Worm (Caenorhabditis elegans) whole organism, young adult: ENCODE data around the gene zgpa-1.

ENCODE experiments used
- B0261.1 ChIP-seq: sonication (generic microtip); optimal IDR thresholded peaks from 2 replicates; lab custom pipeline; 2016; ENCODE audit warnings: mild to moderate bottlenecking, missing genetic modification characterization, moderate library complexity, missing compliant biosample characterization
- F10E7.11 ChIP-seq: sonication (generic microtip); optimal IDR thresholded peaks from 2 replicates; lab custom pipeline; 2017; ENCODE audit warnings: mild to moderate bottlenecking, missing genetic modification characterization, moderate library complexity, missing compliant biosample characterization
- F22D6.2 ChIP-seq: sonication (generic microtip); optimal IDR thresholded peaks from 2 replicates; lab custom pipeline; 2016; ENCODE audit warnings: mild to moderate bottlenecking, missing genetic modification characterization, missing compliant biosample characterization
- F23B12.7 ChIP-seq: sonication (generic microtip); optimal IDR thresholded peaks from 2 replicates; lab custom pipeline; 2017; ENCODE audit warnings: missing genetic modification characterization, mild to moderate bottlenecking, missing compliant biosample characterization, antibody characterized with exemption, moderate library complexity; ENCODE audit not compliant: insufficient read depth
- F57C9.4 ChIP-seq: sonication (generic microtip); optimal IDR thresholded peaks from 2 replicates; lab custom pipeline; 2017; ENCODE audit warnings: mild to moderate bottlenecking, missing genetic modification characterization, missing compliant biosample characterization
- K12H6.12 ChIP-seq: fragments of 200-800 bp; sonication (Bioruptor generic); optimal IDR thresholded peaks from 2 replicates; lab custom pipeline; 2018; ENCODE audit warnings: mild to moderate bottlenecking, missing genetic modification characterization, missing compliant biosample characterization
- Y56A3A.18 ChIP-seq: fragments of 200-800 bp; sonication (Bioruptor generic); IDR thresholded peaks from 2 replicates; pipeline ENCODE4 v1.3.6; 2022; ENCODE audit warnings: missing genetic modification reagents, missing genetic modification characterization, missing compliant biosample characterization
- Y67H2A.10 ChIP-seq: fragments of 200-800 bp; sonication (Bioruptor generic); conservative IDR thresholded peaks from 2 replicates; pipeline ENCODE4 v1.3.6; 2022; ENCODE audit warnings: missing genetic modification reagents, missing genetic modification characterization, missing compliant biosample characterization
- Y95B8A.8 ChIP-seq: fragments of 200-800 bp; sonication (Bioruptor generic); IDR thresholded peaks from 2 replicates; pipeline ENCODE4 v1.3.6; 2022; ENCODE audit warnings: missing genetic modification reagents, missing genetic modification characterization, missing compliant biosample characterization
- akir-1 ChIP-seq: fragments of 200-800 bp; sonication (Bioruptor generic); optimal IDR thresholded peaks from 2 replicates; lab custom pipeline; 2018; ENCODE audit warnings: mild to moderate bottlenecking, missing genetic modification characterization, moderate library complexity, missing compliant biosample characterization
- ama-1 ChIP-seq, 3 experiments: fragments of 150-350 bp in 1 of 3; sonication (generic microtip) in 2 of 3; optimal IDR thresholded peaks; 2 replicates each; lab custom pipeline; 2014 to 2018; ENCODE audit warnings: missing biosample characterization in 2 of 3, missing genetic modification characterization in 2 of 3, missing genetic modification reagents in 2 of 3
- athp-1 ChIP-seq: sonication (generic microtip); optimal IDR thresholded peaks from 2 replicates; lab custom pipeline; 2017; ENCODE audit warnings: mild to moderate bottlenecking, missing genetic modification characterization, missing compliant biosample characterization
- attf-3 ChIP-seq: fragments of 200-800 bp; sonication (Bioruptor generic); conservative IDR thresholded peaks from 2 replicates; pipeline ENCODE4 v1.3.6; 2022; ENCODE audit warnings: missing genetic modification reagents, missing genetic modification characterization, missing compliant biosample characterization
- attf-5 ChIP-seq: fragments of 200-800 bp; sonication (Bioruptor generic); optimal IDR thresholded peaks from 2 replicates; lab custom pipeline; 2018; ENCODE audit warnings: mild to moderate bottlenecking, missing genetic modification characterization, missing compliant biosample characterization
- bed-1 ChIP-seq: fragments of 200-800 bp; sonication (Bioruptor generic); IDR thresholded peaks from 2 replicates; pipeline ENCODE4 v1.3.6; 2022; ENCODE audit warnings: missing genetic modification reagents, missing genetic modification characterization, missing compliant biosample characterization
- bed-2 ChIP-seq: fragments of 200-800 bp; sonication (Bioruptor generic); IDR thresholded peaks from 2 replicates; pipeline ENCODE4 v1.3.6; 2022; ENCODE audit warnings: missing genetic modification reagents, missing genetic modification characterization, missing compliant biosample characterization
- cebp-2 ChIP-seq: fragments of 200-800 bp; sonication (Bioruptor generic); IDR thresholded peaks from 2 replicates; pipeline ENCODE4 v1.3.6; 2022; ENCODE audit warnings: missing genetic modification characterization, missing compliant biosample characterization
- ceh-27 ChIP-seq: fragments of 200-800 bp; sonication (Bioruptor generic); optimal IDR thresholded peaks from 2 replicates; lab custom pipeline; 2018; ENCODE audit warnings: mild to moderate bottlenecking, missing genetic modification characterization, moderate library complexity, missing compliant biosample characterization
- dpl-1 ChIP-seq: fragments of 150-350 bp; optimal IDR thresholded peaks from 2 replicates; lab custom pipeline; 2014; ENCODE audit warnings: missing biosample characterization, missing genetic modification reagents, missing genetic modification characterization
- egrh-3 ChIP-seq: fragments of 200-800 bp; sonication (Bioruptor generic); IDR thresholded peaks from 2 replicates; pipeline ENCODE4 v1.3.6; 2022; ENCODE audit warnings: missing genetic modification reagents, missing genetic modification characterization, missing compliant biosample characterization
- hmg-1.2 ChIP-seq: fragments of 200-800 bp; sonication (Bioruptor generic); IDR thresholded peaks from 2 replicates; pipeline ENCODE4 v1.3.6; 2022; ENCODE audit warnings: missing genetic modification reagents, missing genetic modification characterization, missing compliant biosample characterization
- hsf-1 ChIP-seq: fragments of 200-800 bp; sonication (Bioruptor generic); IDR thresholded peaks from 2 replicates; pipeline ENCODE4 v1.3.6; 2022; ENCODE audit warnings: missing genetic modification reagents, missing genetic modification characterization, missing compliant biosample characterization
- lir-1 ChIP-seq: fragments of 200-800 bp; sonication (Bioruptor generic); conservative IDR thresholded peaks from 2 replicates; pipeline ENCODE4 v1.3.6; 2022; ENCODE audit warnings: missing genetic modification reagents, missing genetic modification characterization, missing compliant biosample characterization
- madf-10 ChIP-seq: sonication (generic microtip); optimal IDR thresholded peaks from 2 replicates; lab custom pipeline; 2016; ENCODE audit warnings: mild to moderate bottlenecking, missing genetic modification characterization, missing compliant biosample characterization
- nhr-27 ChIP-seq: fragments of 200-800 bp; sonication (Bioruptor generic); optimal IDR thresholded peaks from 2 replicates; lab custom pipeline; 2018; ENCODE audit warnings: mild to moderate bottlenecking, missing genetic modification characterization, moderate library complexity, missing compliant biosample characterization
- nhr-90 ChIP-seq: sonication (generic microtip); optimal IDR thresholded peaks from 2 replicates; lab custom pipeline; 2016; ENCODE audit warnings: missing genotype, mild to moderate bottlenecking, missing genetic modification characterization, missing compliant biosample characterization
- pha-4 ChIP-seq: fragments of 150-350 bp; sonication (generic microtip); optimal IDR thresholded peaks from 2 replicates; lab custom pipeline; 2014; ENCODE audit warnings: missing biosample characterization, missing genetic modification reagents, missing genetic modification characterization
- rcor-1 ChIP-seq: fragments of 200-800 bp; sonication (Bioruptor generic); IDR thresholded peaks from 2 replicates; pipeline ENCODE4 v1.3.6; 2022; ENCODE audit warnings: missing genetic modification reagents, missing genetic modification characterization, missing compliant biosample characterization
- rec-8 ChIP-seq, 2 experiments: sonication (generic microtip); optimal IDR thresholded peaks; 2 replicates each; lab custom pipeline; 2016; ENCODE audit warnings: mild to moderate bottlenecking in 2 of 2, missing genetic modification characterization in 2 of 2, missing genetic modification reagents in 2 of 2, missing genotype in 2 of 2, missing biosample characterization in 1 of 2, missing compliant biosample characterization in 1 of 2, moderate library complexity in 1 of 2
- snpc-3.4 ChIP-seq: sonication (generic microtip); optimal IDR thresholded peaks from 2 replicates; lab custom pipeline; 2017; ENCODE audit warnings: missing genetic modification characterization, mild to moderate bottlenecking, missing compliant biosample characterization, antibody characterized with exemption, moderate library complexity, missing genotype, missing genetic modification reagents
- zfh-2 ChIP-seq: fragments of 200-800 bp; sonication (Bioruptor generic); conservative IDR thresholded peaks from 2 replicates; pipeline ENCODE4 v1.3.6; 2022; ENCODE audit warnings: missing genetic modification reagents, missing genetic modification characterization, missing compliant biosample characterization
- ztf-22 ChIP-seq: fragments of 200-800 bp; sonication (Bioruptor generic); optimal IDR thresholded peaks from 2 replicates; lab custom pipeline; 2018; ENCODE audit warnings: mild to moderate bottlenecking, missing genetic modification characterization, moderate library complexity, missing compliant biosample characterization
- ztf-26 ChIP-seq: sonication (generic microtip); optimal IDR thresholded peaks from 2 replicates; lab custom pipeline; 2017; ENCODE audit warnings: missing genetic modification characterization, missing compliant biosample characterization
- ztf-28 ChIP-seq: fragments of 200-800 bp; sonication (Bioruptor generic); IDR thresholded peaks from 2 replicates; pipeline ENCODE4 v1.3.6; 2022; ENCODE audit warnings: missing genetic modification reagents, missing genetic modification characterization, missing compliant biosample characterization

zgpa-1 gene

DNA sequence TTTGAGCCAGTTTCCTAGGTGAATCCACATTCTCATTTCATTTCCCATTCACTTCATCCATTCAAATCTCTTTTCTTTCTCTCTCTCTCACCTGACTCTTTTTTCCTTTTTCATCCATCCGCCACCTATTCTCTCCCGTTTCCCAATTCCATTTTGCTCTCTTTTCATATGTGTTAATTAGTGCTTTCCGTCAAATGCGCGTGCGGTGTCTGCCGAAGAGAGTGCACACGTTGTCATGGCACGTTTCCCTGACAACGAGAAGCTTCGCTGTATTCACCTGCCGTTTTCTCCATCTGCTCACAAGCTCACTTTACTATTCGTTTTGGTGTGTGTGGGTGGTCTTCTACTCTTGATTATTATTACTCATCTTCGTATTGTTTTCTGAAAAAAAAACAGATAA lies 27.3 kb upstream of the zgpa-1 start:
- TF ChIP-seq hsf-1 (GFP tag; lab: Robert Waterston, UW), result no peak
- no peak for TF ChIP-seq rec-8 (tag; optimal IDR thresholded peaks at IDR 0.05; lab: Kevin White, UChicago)
- TF ChIP-seq attf-5 (GFP tag; lab: Kevin White, UChicago), result no peak
- TF ChIP-seq pha-4 (tag; lab: Kevin White, UChicago), result no peak
- no peak for TF ChIP-seq Y56A3A.18 (GFP tag; lab: Robert Waterston, UW)
- TF ChIP-seq rcor-1 (GFP tag; lab: Robert Waterston, UW), result no peak
- no peak for TF ChIP-seq snpc-3.4 (tag; lab: Kevin White, UChicago)
- TF ChIP-seq ceh-27 (GFP tag; lab: Kevin White, UChicago), result no peak
- no peak for TF ChIP-seq ztf-28 (GFP tag; lab: Robert Waterston, UW)
- no peak for TF ChIP-seq ztf-26 (tag; lab: Kevin White, UChicago)
- TF ChIP-seq nhr-27 (tag; lab: Kevin White, UChicago), result no peak
- no peak for TF ChIP-seq dpl-1 (GFP tag; lab: Kevin White, UChicago)
- no peak for TF ChIP-seq F57C9.4 (tag; lab: Kevin White, UChicago)
- no peak for TF ChIP-seq athp-1 (tag; lab: Kevin White, UChicago)
- TF ChIP-seq nhr-90 (tag; lab: Kevin White, UChicago), result no peak
- TF ChIP-seq bed-1 (GFP tag; lab: Robert Waterston, UW), result no peak
- TF ChIP-seq zfh-2, result no peak
- no peak for TF ChIP-seq madf-10 (tag; lab: Kevin White, UChicago)

DNA sequence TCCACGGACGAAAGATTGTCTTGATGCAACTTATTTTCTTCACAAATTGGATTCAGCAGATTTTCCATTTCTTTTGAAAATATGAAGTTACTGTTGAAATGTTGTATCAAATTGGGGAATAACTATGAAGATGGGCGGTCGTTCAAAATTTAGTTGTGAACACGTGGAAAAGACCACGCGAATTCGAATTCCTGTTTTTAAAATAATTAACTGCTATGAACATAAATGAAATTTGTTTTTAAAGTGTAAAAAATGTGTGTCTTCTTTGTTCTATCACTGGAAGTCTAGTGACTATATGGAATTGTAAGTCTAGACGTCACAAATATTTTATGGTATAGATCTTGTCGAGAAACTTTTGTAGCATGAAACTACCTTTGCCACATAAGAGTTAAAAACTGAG lies 25.8 kb upstream of the zgpa-1 start, which contains the start of gene C06A6.7:
Gene C06A6.7 (minus strand): TSS at position 101 of the 400 bp plus-strand sequence.
- TF ChIP-seq Y95B8A.8 (GFP tag; lab: Robert Waterston, UW), result no peak
- no peak for TF ChIP-seq akir-1 (GFP tag; lab: Kevin White, UChicago)
- TF ChIP-seq F10E7.11 (tag; lab: Kevin White, UChicago), result no peak
- no peak for TF ChIP-seq Y67H2A.10 (GFP tag; lab: Robert Waterston, UW)
- no peak for TF ChIP-seq F23B12.7 (tag; lab: Kevin White, UChicago)

DNA sequence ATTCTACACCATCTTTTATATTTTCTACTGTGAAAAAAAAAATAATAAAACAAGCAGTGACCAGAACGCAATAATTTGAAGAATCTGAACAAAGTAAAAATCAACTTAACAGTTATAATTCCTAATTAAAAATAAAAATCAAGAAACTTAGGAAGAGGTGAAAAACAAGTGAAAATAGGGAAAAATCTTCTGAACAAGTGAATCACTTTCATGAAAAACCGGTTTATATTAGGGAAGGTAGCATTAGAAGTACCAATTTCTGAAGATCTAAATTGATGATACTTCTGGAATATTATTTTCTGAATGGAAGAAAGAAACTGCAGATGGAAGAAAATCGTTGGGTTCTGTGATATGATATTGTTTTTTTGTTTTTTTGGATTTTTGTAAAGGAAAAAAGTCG lies 23.9 kb upstream of the zgpa-1 start:
- TF ChIP-seq attf-3 (GFP tag; lab: Robert Waterston, UW) (no peak), egrh-3 (GFP tag; lab: Robert Waterston, UW) (no peak)

DNA sequence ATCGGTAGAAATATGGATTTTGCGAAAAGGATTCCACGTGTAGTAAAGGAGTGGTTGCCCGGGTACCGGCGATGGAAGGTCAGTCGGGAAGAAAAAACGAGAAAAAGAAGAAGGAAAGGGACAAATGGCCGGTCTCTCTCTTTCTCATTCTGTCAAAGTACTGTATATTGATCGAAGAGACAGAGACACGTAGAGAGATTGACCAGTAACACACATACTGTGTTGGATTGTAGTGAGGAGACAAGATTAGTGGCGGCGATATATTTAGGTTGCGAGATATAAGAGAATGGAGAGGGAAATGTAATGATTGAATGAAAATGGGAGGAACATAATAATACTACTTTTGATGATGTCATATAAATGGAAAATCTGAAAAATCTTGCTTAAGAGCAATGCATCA lies 23.4 kb upstream of the zgpa-1 start:
- no peak for TF ChIP-seq Y56A3A.18 (GFP tag; lab: Robert Waterston, UW)
- no peak for TF ChIP-seq ztf-22
- TF ChIP-seq F22D6.2 (tag; lab: Kevin White, UChicago), result no peak
- no peak for TF ChIP-seq B0261.1 (tag; lab: Kevin White, UChicago)
- TF ChIP-seq rcor-1 (GFP tag; lab: Robert Waterston, UW), result no peak
- no peak for TF ChIP-seq hmg-1.2 (GFP tag; lab: Robert Waterston, UW)
- TF ChIP-seq ceh-27 (GFP tag; lab: Kevin White, UChicago), result no peak
- TF ChIP-seq K12H6.12, result no peak
- TF ChIP-seq bed-2 (GFP tag; lab: Robert Waterston, UW), result no peak
- no peak for TF ChIP-seq cebp-2 (GFP tag; lab: Robert Waterston, UW)
- TF ChIP-seq lir-1, result no peak
- TF ChIP-seq egrh-3 (GFP tag; lab: Robert Waterston, UW), result no peak
- no peak for TF ChIP-seq ama-1 (optimal IDR thresholded peaks at IDR 0.05; lab: Kevin White, UChicago)
- no peak for TF ChIP-seq ama-1 (GFP tag; optimal IDR thresholded peaks at IDR 0.05; lab: Kevin White, UChicago)
